Worm (Caenorhabditis elegans) whole organism, L1 larva: ENCODE data around the gene lin-8.

Source experiments
- F16B12.6 ChIP-seq: fragments of 150-350 bp; optimal IDR thresholded peaks from 2 replicates; lab custom pipeline; 2014; ENCODE audit warnings: missing biosample characterization, missing genetic modification characterization
- aly-2 ChIP-seq: fragments of 150-350 bp; optimal IDR thresholded peaks from 2 replicates; lab custom pipeline; 2014; ENCODE audit warnings: missing biosample characterization, missing genetic modification characterization
- ama-1 ChIP-seq: fragments of 150-350 bp; optimal IDR thresholded peaks from 2 replicates; lab custom pipeline; 2014
- ceh-8 ChIP-seq: fragments of 200-800 bp; sonication (Bioruptor generic); optimal IDR thresholded peaks from 2 replicates; lab custom pipeline; 2018; ENCODE audit warnings: mild to moderate bottlenecking, missing genetic modification characterization, moderate library complexity, missing compliant biosample characterization
- ceh-90 ChIP-seq: sonication (generic microtip); optimal IDR thresholded peaks from 2 replicates; lab custom pipeline; 2016; ENCODE audit warnings: missing genetic modification characterization, missing compliant biosample characterization
- ces-1 ChIP-seq: fragments of 150-350 bp; optimal IDR thresholded peaks from 2 replicates; lab custom pipeline; 2014; ENCODE audit warnings: missing biosample characterization, missing genetic modification reagents, missing genetic modification characterization
- dpl-1 ChIP-seq, 3 experiments: fragments of 150-350 bp in 2 of 3; sonication (generic microtip) in 1 of 3; optimal IDR thresholded peaks; 2 replicates each; lab custom pipeline; 2014 to 2017; ENCODE audit warnings: missing biosample characterization in 3 of 3, missing genetic modification characterization in 3 of 3, missing genetic modification reagents in 3 of 3
- efl-1 ChIP-seq, 4 experiments: fragments of 150-350 bp; optimal IDR thresholded peaks in 3 of 4; peaks in 1 of 4; 1 replicate in 1 of 4; 2 replicates in 3 of 4; lab custom pipeline; 2014; ENCODE audit warnings: missing biosample characterization in 2 of 4, missing genetic modification characterization in 2 of 4, missing genetic modification reagents in 2 of 4
- efl-3 ChIP-seq: fragments of 200-800 bp; sonication (Bioruptor generic); optimal IDR thresholded peaks from 2 replicates; lab custom pipeline; 2018; ENCODE audit warnings: mild to moderate bottlenecking, missing genetic modification characterization, missing compliant biosample characterization
- egl-13 ChIP-seq: sonication (generic microtip); optimal IDR thresholded peaks from 2 replicates; lab custom pipeline; 2016; ENCODE audit warnings: missing genotype, missing genetic modification reagents, missing genetic modification characterization, missing compliant biosample characterization
- elt-2 ChIP-seq: sonication (generic microtip); optimal IDR thresholded peaks from 2 replicates; lab custom pipeline; 2016; ENCODE audit warnings: missing genetic modification characterization, mild to moderate bottlenecking, inconsistent platforms, missing compliant biosample characterization, missing genetic modification reagents
- elt-3 ChIP-seq, 6 experiments: fragments of 150-350 bp in 1 of 6; sonication (generic microtip); optimal IDR thresholded peaks; 2 replicates each; lab custom pipeline; 2017 to 2018; ENCODE audit warnings: missing biosample characterization in 6 of 6, missing genetic modification characterization in 6 of 6, inconsistent platforms in 1 of 6
- fkh-10 ChIP-seq: sonication (generic microtip); optimal IDR thresholded peaks from 2 replicates; lab custom pipeline; 2017; ENCODE audit warnings: missing biosample characterization, missing genetic modification reagents, missing genetic modification characterization
- fos-1 ChIP-seq: fragments of 150-350 bp; optimal IDR thresholded peaks from 2 replicates; lab custom pipeline; 2014; ENCODE audit warnings: missing biosample characterization, missing genetic modification characterization
- grh-1 ChIP-seq: fragments of 200-800 bp; sonication (Bioruptor generic); IDR thresholded peaks from 2 replicates; pipeline ENCODE4 v1.3.6; 2022; ENCODE audit warnings: missing genetic modification reagents, missing genetic modification characterization, missing compliant biosample characterization
- hlh-17 ChIP-seq: fragments of 200-800 bp; sonication (Bioruptor generic); optimal IDR thresholded peaks from 2 replicates; lab custom pipeline; 2018; ENCODE audit warnings: missing genetic modification characterization, mild to moderate bottlenecking, missing compliant biosample characterization, moderate library complexity, borderline replicate concordance
- hpl-2 ChIP-seq: fragments of 150-350 bp; optimal IDR thresholded peaks from 2 replicates; lab custom pipeline; 2014; ENCODE audit warnings: missing biosample characterization, missing genetic modification reagents, missing genetic modification characterization
- irx-1 ChIP-seq: sonication (generic microtip); optimal IDR thresholded peaks from 2 replicates; lab custom pipeline; 2016; ENCODE audit warnings: missing genetic modification characterization, missing compliant biosample characterization
- isw-1 ChIP-seq: fragments of 200-800 bp; sonication (Bioruptor generic); IDR thresholded peaks from 2 replicates; pipeline ENCODE4 v1.3.6; 2022; ENCODE audit warnings: missing genetic modification characterization, missing compliant biosample characterization
- lin-14 ChIP-seq: fragments of 200-800 bp; sonication (Bioruptor generic); optimal IDR thresholded peaks from 2 replicates; lab custom pipeline; 2018; ENCODE audit warnings: mild to moderate bottlenecking, missing genetic modification characterization, moderate library complexity, missing compliant biosample characterization
- lin-39 ChIP-seq: fragments of 150-350 bp; optimal IDR thresholded peaks from 2 replicates; lab custom pipeline; 2014; ENCODE audit warnings: missing biosample characterization, missing genetic modification reagents, missing genetic modification characterization
- lir-3 ChIP-seq: sonication (generic microtip); optimal IDR thresholded peaks from 2 replicates; lab custom pipeline; 2016; ENCODE audit warnings: mild to moderate bottlenecking, missing genetic modification characterization, moderate library complexity, missing compliant biosample characterization; ENCODE audit not compliant: poor library complexity
- lsy-2 ChIP-seq, 2 experiments: fragments of 150-350 bp; optimal IDR thresholded peaks; 2 replicates each; lab custom pipeline; 2014; ENCODE audit warnings: missing biosample characterization in 2 of 2, missing genetic modification characterization in 2 of 2
- mdl-1 ChIP-seq, 2 experiments: fragments of 150-350 bp; optimal IDR thresholded peaks; 2 replicates each; lab custom pipeline; 2014 to 2017; ENCODE audit warnings: missing biosample characterization in 2 of 2, missing genetic modification characterization in 2 of 2, inconsistent platforms in 1 of 2
- nhr-28 ChIP-seq: fragments of 150-350 bp; optimal IDR thresholded peaks from 2 replicates; lab custom pipeline; 2014; ENCODE audit warnings: missing biosample characterization, missing genetic modification characterization
- nhr-76 ChIP-seq: sonication (generic microtip); optimal IDR thresholded peaks from 2 replicates; lab custom pipeline; 2017; ENCODE audit warnings: missing biosample characterization, missing genetic modification characterization
- pag-3 ChIP-seq: sonication (generic microtip); optimal IDR thresholded peaks from 2 replicates; lab custom pipeline; 2017; ENCODE audit warnings: missing genetic modification characterization, mild to moderate bottlenecking, missing compliant biosample characterization, antibody characterized with exemption, borderline replicate concordance; ENCODE audit not compliant: insufficient read depth
- pax-3 ChIP-seq: fragments of 200-800 bp; sonication (Bioruptor generic); optimal IDR thresholded peaks from 2 replicates; lab custom pipeline; 2018; ENCODE audit warnings: mild to moderate bottlenecking, missing genetic modification characterization, moderate library complexity, missing compliant biosample characterization
- pqm-1 ChIP-seq: sonication (generic microtip); optimal IDR thresholded peaks from 3 replicates; lab custom pipeline; 2017; ENCODE audit warnings: missing biosample characterization, missing genetic modification characterization
- snpc-4 ChIP-seq: fragments of 150-350 bp; optimal IDR thresholded peaks from 2 replicates; lab custom pipeline; 2014; ENCODE audit warnings: missing biosample characterization, missing genetic modification characterization
- sox-4 ChIP-seq: sonication (generic microtip); optimal IDR thresholded peaks from 2 replicates; lab custom pipeline; 2016; ENCODE audit warnings: missing genetic modification characterization, missing compliant biosample characterization
- sptf-1 ChIP-seq: fragments of 150-350 bp; optimal IDR thresholded peaks from 2 replicates; lab custom pipeline; 2014; ENCODE audit warnings: missing biosample characterization, missing genetic modification characterization
- sup-37 ChIP-seq: fragments of 200-800 bp; sonication (Bioruptor generic); optimal IDR thresholded peaks from 2 replicates; lab custom pipeline; 2018; ENCODE audit warnings: mild to moderate bottlenecking, missing genetic modification characterization, missing compliant biosample characterization
- swsn-7 ChIP-seq: sonication (generic microtip); optimal IDR thresholded peaks from 2 replicates; lab custom pipeline; 2016; ENCODE audit warnings: missing genetic modification characterization, missing compliant biosample characterization
- tbx-2 ChIP-seq: sonication (generic microtip); optimal IDR thresholded peaks from 2 replicates; lab custom pipeline; 2016; ENCODE audit warnings: missing genetic modification characterization, missing compliant biosample characterization
- tlp-1 ChIP-seq: fragments of 150-350 bp; optimal IDR thresholded peaks from 2 replicates; lab custom pipeline; 2014; ENCODE audit warnings: missing biosample characterization, missing genetic modification characterization
- unc-130 ChIP-seq: fragments of 150-350 bp; optimal IDR thresholded peaks from 2 replicates; lab custom pipeline; 2017; ENCODE audit warnings: missing biosample characterization, missing genetic modification characterization, inconsistent platforms
- unc-30 ChIP-seq: sonication (generic microtip); optimal IDR thresholded peaks from 2 replicates; lab custom pipeline; 2017; ENCODE audit warnings: missing biosample characterization, missing genetic modification characterization
- xbp-1 ChIP-seq: sonication (generic microtip); optimal IDR thresholded peaks from 2 replicates; lab custom pipeline; 2016; ENCODE audit warnings: missing genetic modification characterization, missing compliant biosample characterization
- zip-4 ChIP-seq: fragments of 200-800 bp; sonication (Bioruptor generic); optimal IDR thresholded peaks from 2 replicates; lab custom pipeline; 2018; ENCODE audit warnings: mild to moderate bottlenecking, missing genetic modification characterization, moderate library complexity, missing compliant biosample characterization
- ztf-11 ChIP-seq, 2 experiments: sonication (generic microtip); optimal IDR thresholded peaks; 2 replicates each; lab custom pipeline; 2016 to 2017; ENCODE audit warnings: missing genetic modification characterization in 2 of 2, missing biosample characterization in 1 of 2, missing compliant biosample characterization in 1 of 2
- ztf-4 ChIP-seq: fragments of 150-350 bp; optimal IDR thresholded peaks from 2 replicates; lab custom pipeline; 2014; ENCODE audit warnings: missing biosample characterization, missing genetic modification characterization

Gene lin-8

ce11 chrII:3050703-3051102 is 5.9 kb upstream of the lin-8 start, which contains the start of gene sri-31:
TSS of gene sri-31 (plus strand) at chrII:3051003.
- TF ChIP-seq grh-1 (GFP tag; lab: Robert Waterston, UW): no peak
- no peak for TF ChIP-seq xbp-1 (tag; lab: Kevin White, UChicago)
- TF ChIP-seq hpl-2 (GFP tag; lab: Kevin White, UChicago): no peak
- no peak for TF ChIP-seq egl-13 (tag; lab: Kevin White, UChicago)
- TF ChIP-seq lin-39: no peak
- no peak for TF ChIP-seq isw-1
- TF ChIP-seq sox-4 (tag; lab: Kevin White, UChicago): no peak
- no peak for TF ChIP-seq pax-3 (tag; lab: Kevin White, UChicago)
- no peak for TF ChIP-seq sup-37
- no peak for TF ChIP-seq fos-1 (tag; lab: Kevin White, UChicago)
- no peak for TF ChIP-seq lir-3
- no peak for TF ChIP-seq pqm-1 (tag; lab: Kevin White, UChicago)
- no peak for TF ChIP-seq tbx-2 (tag; lab: Kevin White, UChicago)
- TF ChIP-seq, all 84 proteins: peak for 0

DNA sequence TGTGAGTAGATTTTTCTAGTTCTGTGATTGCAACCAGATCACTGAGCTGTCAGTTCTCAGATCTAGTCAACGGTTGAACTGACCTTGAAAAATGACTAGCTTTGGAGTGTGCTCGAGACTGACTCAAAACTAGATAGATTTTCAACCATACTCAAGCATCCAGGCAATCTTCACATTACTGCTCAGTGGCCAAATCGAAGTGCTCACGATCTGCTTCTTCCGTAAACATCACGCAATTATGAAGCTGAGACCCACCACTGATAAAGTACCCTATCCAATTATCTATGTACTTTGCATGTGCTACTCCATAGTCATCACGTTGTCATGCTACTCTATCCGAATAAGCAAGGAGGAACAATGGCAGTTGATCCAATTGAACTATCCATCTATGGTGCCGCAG is 5.3 kb upstream of the lin-8 start:
- TF ChIP-seq unc-130 (no peak), ztf-11 (tag; optimal IDR thresholded peaks at IDR 0.05; lab: Kevin White, UChicago) (no peak)

DNA sequence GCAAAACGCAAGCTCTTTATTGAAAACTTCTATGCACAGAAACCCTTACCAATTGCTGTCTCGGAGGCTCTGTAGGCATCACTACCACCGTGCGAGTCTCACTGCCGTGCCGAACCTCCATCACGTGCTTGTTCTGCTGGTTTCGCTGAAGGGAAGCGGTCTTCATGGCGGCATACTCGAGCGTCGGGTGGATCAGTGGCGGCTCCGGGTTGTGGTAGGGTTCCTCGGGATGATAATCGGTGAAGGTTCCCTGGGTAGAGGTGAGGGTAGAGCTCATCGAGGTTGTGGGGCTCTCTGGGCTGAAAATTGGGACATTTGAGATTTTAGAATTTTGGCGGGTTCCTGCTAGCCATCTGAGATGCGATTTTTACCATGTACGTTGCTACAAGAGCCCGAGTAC is 3.8 kb upstream of the lin-8 start:
- TF ChIP-seq sptf-1 (tag; lab: Kevin White, UChicago): no peak
- no peak for TF ChIP-seq lsy-2 (tag; optimal IDR thresholded peaks at IDR 0.05; lab: Kevin White, UChicago)
- no peak for TF ChIP-seq pag-3 (tag; lab: Kevin White, UChicago)
- no peak for TF ChIP-seq fkh-10 (GFP tag; lab: Kevin White, UChicago)
- TF ChIP-seq fos-1 (tag; lab: Kevin White, UChicago): no peak
- no peak for TF ChIP-seq efl-3 (GFP tag; lab: Kevin White, UChicago)
- no peak for TF ChIP-seq aly-2 (tag; lab: Kevin White, UChicago)
- no peak for TF ChIP-seq ceh-90 (tag; lab: Kevin White, UChicago)
- TF ChIP-seq unc-30 (tag; lab: Kevin White, UChicago): no peak
- TF ChIP-seq hpl-2 (GFP tag; lab: Kevin White, UChicago): no peak
- no peak for TF ChIP-seq nhr-76 (tag; lab: Kevin White, UChicago)
- TF ChIP-seq isw-1: no peak
- TF ChIP-seq irx-1 (tag; lab: Kevin White, UChicago): no peak
- TF ChIP-seq tlp-1: no peak
- TF ChIP-seq dpl-1 (GFP tag; optimal IDR thresholded peaks at IDR 0.05; lab: Kevin White, UChicago): no peak
- TF ChIP-seq elt-3 (tag; optimal IDR thresholded peaks at IDR 0.05; lab: Kevin White, UChicago): no peak
- no peak for TF ChIP-seq zip-4
- TF ChIP-seq xbp-1 (tag; lab: Kevin White, UChicago): no peak

DNA sequence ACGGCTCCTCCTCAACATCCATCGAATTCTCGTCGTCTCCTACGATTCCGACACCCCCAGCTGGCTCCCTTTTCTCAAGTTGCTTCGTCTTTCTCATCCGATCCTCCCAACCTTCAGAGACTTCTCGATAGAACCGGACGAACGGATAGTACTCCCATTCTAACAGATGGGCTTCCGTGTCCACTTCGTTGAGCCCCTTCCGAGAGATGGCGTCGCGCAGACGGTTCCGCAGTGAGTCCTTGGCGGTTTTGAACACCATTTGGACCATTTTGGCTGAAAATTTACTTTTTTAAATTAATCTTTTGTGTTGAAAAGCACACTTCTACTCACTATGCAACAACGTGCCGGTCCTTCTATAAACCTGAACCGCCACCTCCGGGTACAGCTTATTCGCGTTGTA is 2.9 kb upstream of the lin-8 start:
- TF ChIP-seq ztf-4 (tag; lab: Kevin White, UChicago): no peak
- TF ChIP-seq mdl-1 (tag; optimal IDR thresholded peaks at IDR 0.05; lab: Kevin White, UChicago): no peak
- no peak for TF ChIP-seq lin-14 (GFP tag; lab: Kevin White, UChicago)

ce11 chrII:3054221-3054620 is 2.4 kb upstream of the lin-8 start, which contains the start of gene lido-13:
TSS of gene lido-13 (minus strand) at chrII:3054321.
- TF ChIP-seq efl-1 (optimal IDR thresholded peaks at IDR 0.05; lab: Kevin White, UChicago): no peak
- TF ChIP-seq efl-1 (GFP tag; optimal IDR thresholded peaks at IDR 0.05 in 1 of 2; lab: Kevin White, UChicago): no peak
- TF ChIP-seq sptf-1 (tag; lab: Kevin White, UChicago): no peak
- no peak for TF ChIP-seq ama-1
- TF ChIP-seq zip-4: no peak
- no peak for TF ChIP-seq F16B12.6
- TF ChIP-seq tlp-1: no peak
- no peak for TF ChIP-seq snpc-4
- TF ChIP-seq aly-2 (tag; lab: Kevin White, UChicago): no peak
- TF ChIP-seq ztf-4 (tag; lab: Kevin White, UChicago): no peak
- no peak for TF ChIP-seq ceh-8 (GFP tag; lab: Kevin White, UChicago)
- no peak for TF ChIP-seq elt-2 (tag; lab: Kevin White, UChicago)
- no peak for TF ChIP-seq nhr-28 (tag; lab: Kevin White, UChicago)
- TF ChIP-seq ces-1 (GFP tag; lab: Kevin White, UChicago): no peak
- no peak for TF ChIP-seq swsn-7 (tag; lab: Kevin White, UChicago)
- TF ChIP-seq hlh-17 (GFP tag; lab: Kevin White, UChicago): no peak
